Fruit fly (Drosophila melanogaster) S2 (cell line): ENCODE results near the gene Cby.

Source experiments
- CG8478 ChIP-seq: fragments of >200 bp; optimal IDR thresholded peaks from 2 replicates; lab custom pipeline; 2018
- CTCF ChIP-seq, 2 experiments: fragments of >200 bp; optimal IDR thresholded peaks; 2 replicates each; lab custom pipeline; 2018

DNA sequence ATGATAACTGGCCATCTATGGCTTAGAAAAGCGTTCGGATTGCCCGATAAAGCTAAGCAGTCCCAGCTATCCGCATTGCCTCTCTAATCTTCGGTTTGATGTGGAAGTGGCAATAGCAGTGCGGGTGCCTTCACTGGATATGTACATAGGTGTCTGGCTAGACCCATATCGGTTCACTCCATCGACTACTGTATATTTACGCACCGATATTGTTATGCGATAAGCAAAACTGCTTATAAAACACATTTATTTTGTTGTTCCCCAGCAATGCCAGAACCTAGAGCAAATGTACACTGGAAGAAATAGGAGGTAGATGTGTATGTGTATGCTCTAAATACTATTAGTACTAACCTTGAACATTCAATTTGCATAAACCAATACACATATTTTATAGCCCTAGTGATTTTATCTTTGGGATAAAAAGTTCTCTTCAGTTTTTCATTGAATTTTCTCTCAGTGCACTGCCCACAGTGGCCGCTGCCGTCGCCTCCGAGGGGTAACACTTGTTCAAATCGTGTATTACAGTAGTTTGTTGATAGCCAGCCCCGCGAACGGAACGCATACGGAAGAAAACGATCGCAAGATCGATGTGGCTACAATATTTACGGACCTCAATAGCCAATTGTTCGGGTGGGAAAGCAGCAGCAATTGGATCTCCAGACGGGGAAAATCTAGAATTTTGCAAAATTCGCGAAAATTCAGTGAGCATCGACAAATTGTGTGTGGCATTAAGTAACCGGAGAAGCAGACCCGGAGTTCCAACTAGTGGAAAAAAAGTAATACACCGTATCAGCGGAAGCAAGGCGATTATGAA is 2.6 kb downstream of the Cby start, which contains the start of gene CG31431:
- no peak for TF ChIP-seq CG8478 (lab: Kevin White, UChicago)
- TF ChIP-seq CTCF (optimal IDR thresholded peaks at IDR 0.05; lab: Kevin White, UChicago) = no peak
